Fruit fly (Drosophila melanogaster) whole organism, embryonic: Measurements from ENCODE around the gene armi.
A peak's percentile ranks its signal among the peaks of the same experiment; 100 is the strongest.

Source experiments
- Ada2b ChIP-seq: fragments of 200-800 bp; sonication (Bioruptor generic); IDR thresholded peaks from 2 replicates; pipeline ENCODE4 v1.3.6; 2022; ENCODE audit warnings: missing biosample characterization, missing genetic modification characterization
- CG10462 ChIP-seq: fragments of 200-800 bp; sonication (Bioruptor generic); optimal IDR thresholded peaks from 2 replicates; lab custom pipeline; 2016; ENCODE audit warnings: missing biosample characterization, missing genetic modification characterization
- CG10565 ChIP-seq: fragments of 200-800 bp; sonication (Bioruptor generic); optimal IDR thresholded peaks from 3 replicates; lab custom pipeline; 2016; ENCODE audit warnings: missing biosample characterization, mild to moderate bottlenecking, missing genetic modification characterization
- CG10979 ChIP-seq: fragments of 200-800 bp; sonication (Bioruptor generic); optimal IDR thresholded peaks from 2 replicates; lab custom pipeline; 2018; ENCODE audit warnings: missing biosample characterization, mild to moderate bottlenecking, missing genetic modification characterization, moderate library complexity
- CG13296 ChIP-seq: fragments of 200-800 bp; sonication (Bioruptor generic); optimal IDR thresholded peaks from 3 replicates; lab custom pipeline; 2018; ENCODE audit warnings: missing biosample characterization, mild to moderate bottlenecking, missing genetic modification characterization
- CG13775 ChIP-seq: fragments of 200-800 bp; sonication (Bioruptor generic); optimal IDR thresholded peaks from 3 replicates; lab custom pipeline; 2017; ENCODE audit warnings: missing biosample characterization, mild to moderate bottlenecking, missing genetic modification characterization
- CG1603 ChIP-seq: fragments of 200-800 bp; sonication (Bioruptor generic); optimal IDR thresholded peaks from 2 replicates; lab custom pipeline; 2019; ENCODE audit warnings: missing biosample characterization, mild to moderate bottlenecking, missing genetic modification characterization, moderate library complexity
- CG18599 ChIP-seq: fragments of 200-800 bp; sonication (Bioruptor generic); optimal IDR thresholded peaks from 3 replicates; lab custom pipeline; 2017; ENCODE audit warnings: missing biosample characterization, missing genetic modification characterization, mild to moderate bottlenecking, moderate library complexity, missing genetic modification reagents
- CG2875 ChIP-seq: fragments of 200-800 bp; sonication (Bioruptor generic); optimal IDR thresholded peaks from 2 replicates; lab custom pipeline; 2017; ENCODE audit warnings: missing biosample characterization, mild to moderate bottlenecking, missing genetic modification characterization, missing genetic modification reagents
- CG31441 ChIP-seq: fragments of 200-800 bp; sonication (Bioruptor generic); IDR thresholded peaks from 2 replicates; pipeline ENCODE4 v1.3.6; 2022; ENCODE audit warnings: missing biosample characterization, missing genetic modification characterization
- CG6272 ChIP-seq: fragments of 200-800 bp; sonication (Bioruptor generic); IDR thresholded peaks from 2 replicates; pipeline ENCODE4 v1.3.6; 2022; ENCODE audit warnings: missing biosample characterization, missing genetic modification characterization
- CG6683 ChIP-seq: fragments of 200-800 bp; sonication (Bioruptor generic); optimal IDR thresholded peaks from 2 replicates; lab custom pipeline; 2017; ENCODE audit warnings: missing biosample characterization, mild to moderate bottlenecking, missing genetic modification characterization, missing genetic modification reagents
- CG7372 ChIP-seq: fragments of 200-800 bp; sonication (Bioruptor generic); IDR thresholded peaks from 2 replicates; pipeline ENCODE4 v1.3.6; 2022; ENCODE audit warnings: missing biosample characterization, missing genetic modification characterization
- Dip3 ChIP-seq: fragments of 200-800 bp; sonication (Bioruptor generic); optimal IDR thresholded peaks from 3 replicates; lab custom pipeline; 2016; ENCODE audit warnings: missing biosample characterization, missing genetic modification characterization
- E2f1 ChIP-seq: fragments of 200-800 bp; sonication (Bioruptor generic); IDR thresholded peaks from 2 replicates; pipeline ENCODE4 v1.3.6; 2022; ENCODE audit warnings: missing biosample characterization, missing genetic modification characterization
- Elba2 ChIP-seq: fragments of 200-800 bp; sonication (Bioruptor generic); optimal IDR thresholded peaks from 3 replicates; lab custom pipeline; 2016; ENCODE audit warnings: missing biosample characterization, missing genetic modification characterization
- Hey ChIP-seq: fragments of 200-800 bp; sonication (Bioruptor generic); optimal IDR thresholded peaks from 3 replicates; lab custom pipeline; 2018; ENCODE audit warnings: missing biosample characterization, mild to moderate bottlenecking, missing genetic modification characterization
- Jarid2 ChIP-seq: fragments of 200-800 bp; sonication (Bioruptor generic); optimal IDR thresholded peaks from 3 replicates; lab custom pipeline; 2017; ENCODE audit warnings: mild to moderate bottlenecking, missing biosample characterization, missing genetic modification reagents, missing genetic modification characterization
- MBD-R2 ChIP-seq: fragments of 200-800 bp; sonication (Bioruptor generic); IDR thresholded peaks from 2 replicates; pipeline ENCODE4 v1.3.6; 2022; ENCODE audit warnings: missing biosample characterization, missing genetic modification characterization
- NC2β ChIP-seq: fragments of 200-800 bp; sonication (Bioruptor generic); optimal IDR thresholded peaks from 2 replicates; lab custom pipeline; 2016; ENCODE audit warnings: missing biosample characterization, missing genetic modification characterization
- amos ChIP-seq: fragments of 200-800 bp; sonication (Bioruptor generic); IDR thresholded peaks from 2 replicates; pipeline ENCODE4 v1.3.6; 2022; ENCODE audit warnings: missing biosample characterization, missing genetic modification characterization; ENCODE audit not compliant: partially characterized antibody
- bigmax ChIP-seq: fragments of 200-800 bp; sonication (Bioruptor generic); optimal IDR thresholded peaks from 2 replicates; lab custom pipeline; 2018; ENCODE audit warnings: missing biosample characterization, mild to moderate bottlenecking, missing genetic modification characterization
- corto ChIP-seq: fragments of 200-800 bp; sonication (Bioruptor generic); optimal IDR thresholded peaks from 2 replicates; lab custom pipeline; 2016; ENCODE audit warnings: missing biosample characterization, mild to moderate bottlenecking, missing genetic modification characterization, moderate library complexity
- croc ChIP-seq: fragments of 200-800 bp; sonication (Bioruptor generic); conservative IDR thresholded peaks from 3 replicates; pipeline ENCODE4 v1.3.6; 2022; ENCODE audit warnings: missing biosample characterization, missing genetic modification characterization
- dati ChIP-seq: fragments of 200-800 bp; sonication (Bioruptor generic); IDR thresholded peaks from 2 replicates; pipeline ENCODE4 v1.3.6; 2022; ENCODE audit warnings: missing biosample characterization, missing genetic modification characterization
- ems ChIP-seq: fragments of 200-800 bp; sonication (Bioruptor generic); optimal IDR thresholded peaks from 3 replicates; lab custom pipeline; 2016; ENCODE audit warnings: missing biosample characterization, missing genetic modification characterization
- ewg ChIP-seq: fragments of 200-800 bp; sonication (Bioruptor generic); optimal IDR thresholded peaks from 3 replicates; lab custom pipeline; 2017; ENCODE audit warnings: mild to moderate bottlenecking, missing biosample characterization, missing genetic modification reagents, missing genetic modification characterization
- exex ChIP-seq: fragments of 200-800 bp; sonication (Bioruptor generic); optimal IDR thresholded peaks from 4 replicates; lab custom pipeline; 2018; ENCODE audit warnings: missing biosample characterization, mild to moderate bottlenecking, missing genetic modification characterization, moderate library complexity
- fd3F ChIP-seq: fragments of 200-800 bp; sonication (Bioruptor generic); optimal IDR thresholded peaks from 2 replicates; lab custom pipeline; 2018; ENCODE audit warnings: missing biosample characterization, mild to moderate bottlenecking, missing genetic modification characterization, moderate library complexity
- grau ChIP-seq: fragments of 200-800 bp; optimal IDR thresholded peaks from 3 replicates; lab custom pipeline; 2019; ENCODE audit warnings: missing biosample characterization, mild to moderate bottlenecking, missing genetic modification characterization, moderate library complexity
- grn ChIP-seq: fragments of 200-800 bp; sonication (Bioruptor generic); optimal IDR thresholded peaks from 3 replicates; lab custom pipeline; 2017; ENCODE audit warnings: missing biosample characterization, missing genetic modification characterization
- insv ChIP-seq, 2 experiments: fragments of 200-800 bp; sonication (Bioruptor generic); optimal IDR thresholded peaks; 3 replicates each; lab custom pipeline; 2016 to 2018; ENCODE audit warnings: missing biosample characterization in 2 of 2, missing genetic modification characterization in 2 of 2
- kay ChIP-seq: fragments of 200-800 bp; sonication (Bioruptor generic); optimal IDR thresholded peaks from 2 replicates; lab custom pipeline; 2016; ENCODE audit warnings: missing biosample characterization, missing genetic modification characterization
- lab ChIP-seq: fragments of 200-800 bp; sonication (Bioruptor generic); optimal IDR thresholded peaks from 3 replicates; lab custom pipeline; 2017; ENCODE audit warnings: missing biosample characterization, missing genetic modification characterization, mild to moderate bottlenecking, moderate library complexity, missing genetic modification reagents
- lov ChIP-seq, 2 experiments: fragments of 200-800 bp in 1 of 2; fragments of >200 bp in 1 of 2; sonication (Bioruptor generic) in 1 of 2; IDR thresholded peaks in 1 of 2; optimal IDR thresholded peaks in 1 of 2; 2 replicates in 1 of 2; 3 replicates in 1 of 2; pipeline versions ENCODE4 v1.3.6 to Lab custom; 2017 to 2022; ENCODE audit warnings: missing biosample characterization in 1 of 2, missing genetic modification characterization in 1 of 2
- maf-S ChIP-seq: fragments of 200-800 bp; sonication (Bioruptor generic); optimal IDR thresholded peaks from 2 replicates; lab custom pipeline; 2016; ENCODE audit warnings: missing biosample characterization, missing genetic modification characterization
- mirr ChIP-seq: fragments of 200-800 bp; sonication (Bioruptor generic); optimal IDR thresholded peaks from 3 replicates; lab custom pipeline; 2018; ENCODE audit warnings: missing biosample characterization, mild to moderate bottlenecking, missing genetic modification characterization
- nerfin-2 ChIP-seq: fragments of 200-800 bp; sonication (Bioruptor generic); IDR thresholded peaks from 2 replicates; pipeline ENCODE4 v1.3.6; 2022; ENCODE audit warnings: missing biosample characterization, missing genetic modification characterization; ENCODE audit not compliant: partially characterized antibody
- prd ChIP-seq, 3 experiments: fragments of >200 bp in 2 of 3; fragments of 200-800 bp in 1 of 3; sonication (Bioruptor generic) in 1 of 3; optimal IDR thresholded peaks in 2 of 3; IDR thresholded peaks in 1 of 3; 2 replicates in 2 of 3; 3 replicates in 1 of 3; pipeline versions ENCODE4 v1.3.6 to Lab custom; 2017 to 2022; ENCODE audit warnings: missing biosample characterization in 1 of 3, missing genetic modification characterization in 1 of 3
- rib ChIP-seq: fragments of 200-800 bp; sonication (Bioruptor generic); IDR thresholded peaks from 2 replicates; pipeline ENCODE4 v1.3.6; 2022; ENCODE audit warnings: missing biosample characterization, missing genetic modification characterization
- ro ChIP-seq: fragments of 200-800 bp; sonication (Bioruptor generic); IDR thresholded peaks from 2 replicates; pipeline ENCODE4 v1.3.6; 2022; ENCODE audit warnings: missing biosample characterization, missing genetic modification characterization
- sd ChIP-seq: fragments of 200-800 bp; sonication (Bioruptor generic); optimal IDR thresholded peaks from 3 replicates; lab custom pipeline; 2018; ENCODE audit warnings: missing biosample characterization, mild to moderate bottlenecking, missing genetic modification characterization, moderate library complexity
- sens ChIP-seq: fragments of 200-800 bp; sonication (Bioruptor generic); peaks from one replicate; lab custom pipeline; 2016; ENCODE audit warnings: missing biosample characterization, missing genetic modification characterization
- sna ChIP-seq: fragments of 200-800 bp; sonication (Bioruptor generic); IDR thresholded peaks from 2 replicates; pipeline ENCODE4 v1.3.6; 2022; ENCODE audit warnings: missing biosample characterization, missing genetic modification characterization; ENCODE audit not compliant: partially characterized antibody
- so ChIP-seq: fragments of 200-800 bp; sonication (Bioruptor generic); IDR thresholded peaks from 3 replicates; pipeline ENCODE4 v1.3.6; 2022; ENCODE audit warnings: missing biosample characterization, missing genetic modification characterization
- sug ChIP-seq: fragments of 200-800 bp; optimal IDR thresholded peaks from 2 replicates; lab custom pipeline; 2019; ENCODE audit warnings: missing biosample characterization, mild to moderate bottlenecking, missing genetic modification characterization, moderate library complexity
- twi ChIP-seq: fragments of 200-800 bp; optimal IDR thresholded peaks from 2 replicates; lab custom pipeline; 2019; ENCODE audit warnings: missing biosample characterization, mild to moderate bottlenecking, missing genetic modification characterization, moderate library complexity
- vnd ChIP-seq: fragments of 200-800 bp; sonication (Bioruptor generic); IDR thresholded peaks from 3 replicates; pipeline ENCODE4 v1.3.6; 2022; ENCODE audit warnings: missing biosample characterization, missing genetic modification characterization; ENCODE audit not compliant: partially characterized antibody

Gene armi

DNA sequence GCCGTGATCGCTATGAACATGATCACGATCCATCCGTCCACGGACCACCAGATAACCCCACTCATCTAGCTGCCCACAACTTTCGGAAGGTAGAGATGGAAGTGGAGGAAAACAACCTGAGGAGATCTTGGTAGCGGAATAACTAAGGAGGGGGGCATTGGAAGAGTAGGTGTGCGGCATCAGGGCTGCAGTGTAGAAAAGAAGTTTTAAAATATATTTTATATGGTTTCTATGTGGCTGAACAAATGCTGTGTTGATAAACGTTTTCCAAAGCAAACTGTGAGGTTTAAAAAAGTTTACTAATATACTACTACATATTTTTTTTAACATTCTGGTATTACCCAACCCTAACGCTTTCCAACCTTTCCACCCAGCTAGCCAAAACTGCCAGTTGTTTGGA lies 26.2 kb upstream of the armi start (continued):
- TF ChIP-seq ewg (peak; percentile 3), ems (GFP tag; lab: Kevin White, UChicago) (no peak), croc (peak; percentile 32; the same call in 1 of the 3 replicates), CG10462 (no peak), sens (peak; percentile 74), bigmax (GFP tag; lab: Kevin White, UChicago) (no peak), maf-S (no peak), grau (tag; lab: Kevin White, UChicago) (peak; percentile 28), CG1603 (tag; lab: Kevin White, UChicago) (peak; percentile 17), fd3F (no peak), CG2875 (GFP tag; lab: Kevin White, UChicago) (peak; percentile 24), E2f1 (GFP tag; lab: Robert Waterston, UW) (no peak), CG10565 (no peak), insv (GFP tag; optimal IDR thresholded peaks at IDR 0.05; lab: Kevin White, UChicago) (no peak), Ada2b (GFP tag; lab: Robert Waterston, UW) (peak; percentile 36; the same call in 1 of the 2 replicates), CG6272 (GFP tag; lab: Robert Waterston, UW) (no peak), kay (GFP tag; lab: Kevin White, UChicago) (no peak), Elba2 (GFP tag; lab: Kevin White, UChicago) (no peak), CG31441 (GFP tag; lab: Robert Waterston, UW) (peak; percentile 61), sna (no peak), CG6683 (no peak), prd (optimal IDR thresholded peaks at IDR 0.05; lab: Kevin White, UChicago) (no peak), prd (GFP tag; IDR thresholded peaks at IDR 0.05; lab: Robert Waterston, UW) (peak; percentile 59), lov (optimal IDR thresholded peaks at IDR 0.05; lab: Kevin White, UChicago) (no peak), lov (GFP tag; IDR thresholded peaks at IDR 0.05; lab: Robert Waterston, UW) (no peak), nerfin-2 (GFP tag; lab: Robert Waterston, UW) (no peak), dati (GFP tag; lab: Robert Waterston, UW) (no peak), CG10979 (tag; lab: Kevin White, UChicago) (peak; percentile 60), CG13296 (GFP tag; lab: Kevin White, UChicago) (no peak), NC2β (GFP tag; lab: Kevin White, UChicago) (no peak), CG13775 (GFP tag; lab: Kevin White, UChicago) (no peak), Dip3 (GFP tag; lab: Kevin White, UChicago) (no peak), CG7372 (GFP tag; lab: Robert Waterston, UW) (no peak)
- TF ChIP-seq, all 482 proteins: peak for 120

DNA sequence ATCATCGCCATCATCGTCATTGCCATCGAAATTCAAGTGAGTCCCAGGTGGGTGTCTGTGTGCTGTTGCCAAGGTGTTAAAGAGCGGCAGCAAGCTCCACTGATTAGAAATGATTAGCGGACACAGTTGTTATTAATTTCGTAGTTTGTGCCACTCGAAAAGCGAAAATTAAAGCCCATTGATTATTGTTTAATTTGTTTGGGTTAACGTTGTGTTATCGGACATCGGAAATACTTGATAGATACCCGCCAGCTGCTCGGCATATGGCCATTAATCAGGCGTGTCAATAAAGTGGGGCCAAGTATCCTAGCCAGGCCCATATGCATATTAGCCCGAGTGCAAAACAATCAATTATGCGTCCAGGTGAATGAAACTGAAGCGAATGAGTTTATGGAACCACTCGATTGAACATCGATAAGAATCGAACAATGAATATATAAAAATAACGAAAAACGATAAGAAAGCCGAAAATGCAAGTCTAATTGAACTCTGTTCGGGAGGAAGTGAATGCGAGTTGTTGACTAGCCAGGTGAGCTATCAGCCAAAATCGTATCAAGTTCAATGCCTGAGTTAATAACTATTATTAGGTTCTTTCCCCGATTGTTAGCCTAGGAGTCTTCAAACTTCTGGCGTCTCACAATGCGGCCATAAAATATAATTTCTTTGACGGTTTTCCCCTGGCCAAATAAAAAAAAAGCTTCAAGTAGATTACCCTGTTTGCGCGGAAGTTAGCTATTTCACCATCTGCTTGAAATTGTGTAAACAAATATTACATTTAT lies 25.4 kb upstream of the armi start:
- TF ChIP-seq vnd (GFP tag; lab: Robert Waterston, UW), result peak; percentile 22; the same call in 1 of the 3 replicates
- TF ChIP-seq grn (GFP tag; lab: Kevin White, UChicago), result peak; percentile 54
- no peak for TF ChIP-seq amos (GFP tag; lab: Robert Waterston, UW)
- TF ChIP-seq MBD-R2 (GFP tag; lab: Robert Waterston, UW), result no peak
- no peak for TF ChIP-seq ro (GFP tag; lab: Robert Waterston, UW)
- peak; percentile 84 for TF ChIP-seq mirr (GFP tag; lab: Kevin White, UChicago)
- peak; percentile 19 for TF ChIP-seq corto (GFP tag; lab: Kevin White, UChicago)
- TF ChIP-seq Jarid2, result no peak
- peak; percentile 18 for TF ChIP-seq sens
- TF ChIP-seq so (GFP tag; lab: Robert Waterston, UW), result no peak
- TF ChIP-seq Hey, result peak; percentile 18
- TF ChIP-seq twi (tag; lab: Kevin White, UChicago), result peak; percentile 69
- TF ChIP-seq CG18599 (GFP tag; lab: Kevin White, UChicago), result peak; percentile 17
- TF ChIP-seq lab (GFP tag; lab: Kevin White, UChicago), result peak; percentile 13
- peak; percentile 99 for TF ChIP-seq exex (tag; lab: Kevin White, UChicago)
- no peak for TF ChIP-seq rib (GFP tag; lab: Robert Waterston, UW)
- TF ChIP-seq sug (tag; lab: Kevin White, UChicago), result peak; percentile 9
- no peak for TF ChIP-seq sna
- peak; percentile 17 for TF ChIP-seq sd (tag; lab: Kevin White, UChicago)
